Fruit fly (Drosophila melanogaster) whole organism, embryonic: ENCODE data around the gene hng2.

Experiments used
- Asciz ChIP-seq: fragments of 200-800 bp; sonication (Bioruptor generic); optimal IDR thresholded peaks from 2 replicates; lab custom pipeline; 2017; ENCODE audit warnings: missing biosample characterization, mild to moderate bottlenecking, missing genetic modification characterization, missing genetic modification reagents
- Atf6 ChIP-seq: fragments of 200-800 bp; sonication (Bioruptor generic); IDR thresholded peaks from 2 replicates; pipeline ENCODE4 v1.3.6; 2022; ENCODE audit warnings: missing biosample characterization, missing genetic modification characterization
- Awh ChIP-seq: fragments of 200-800 bp; sonication (Bioruptor generic); IDR thresholded peaks from 2 replicates; pipeline ENCODE4, ENCODE4 v1.3.6; 2022; ENCODE audit warnings: missing biosample characterization, missing genetic modification characterization
- B-H1 ChIP-seq: fragments of 200-800 bp; sonication (Bioruptor generic); IDR thresholded peaks from 3 replicates; pipeline ENCODE4 v1.3.6; 2022; ENCODE audit warnings: missing biosample characterization, missing genetic modification characterization
- B-H2 ChIP-seq: fragments of 200-800 bp; sonication (Bioruptor generic); optimal IDR thresholded peaks from 2 replicates; lab custom pipeline; 2018; ENCODE audit warnings: missing biosample characterization, mild to moderate bottlenecking, missing genetic modification characterization
- CG10543 ChIP-seq: fragments of 200-800 bp; sonication (Bioruptor generic); optimal IDR thresholded peaks from 3 replicates; lab custom pipeline; 2017; ENCODE audit warnings: missing biosample characterization, mild to moderate bottlenecking, missing genetic modification characterization, moderate library complexity
- CG11695 ChIP-seq: fragments of 200-800 bp; sonication (Bioruptor generic); IDR thresholded peaks from 3 replicates; pipeline ENCODE4 v1.3.6; 2022; ENCODE audit warnings: missing biosample characterization, missing genetic modification characterization
- CG1233 ChIP-seq: fragments of 200-800 bp; sonication (Bioruptor generic); optimal IDR thresholded peaks from 4 replicates; lab custom pipeline; 2018; ENCODE audit warnings: missing biosample characterization, mild to moderate bottlenecking, missing genetic modification characterization
- CG12769 ChIP-seq: fragments of 200-800 bp; sonication (Bioruptor generic); optimal IDR thresholded peaks from 2 replicates; lab custom pipeline; 2019; ENCODE audit warnings: missing biosample characterization, mild to moderate bottlenecking, missing genetic modification characterization, moderate library complexity
- CG13775 ChIP-seq: fragments of 200-800 bp; sonication (Bioruptor generic); optimal IDR thresholded peaks from 3 replicates; lab custom pipeline; 2017; ENCODE audit warnings: missing biosample characterization, mild to moderate bottlenecking, missing genetic modification characterization
- CG13894 ChIP-seq: fragments of 200-800 bp; sonication (Bioruptor generic); optimal IDR thresholded peaks from 3 replicates; lab custom pipeline; 2018; ENCODE audit warnings: missing biosample characterization, mild to moderate bottlenecking, missing genetic modification characterization, moderate library complexity
- CG1792 ChIP-seq: fragments of 200-800 bp; sonication (Bioruptor generic); optimal IDR thresholded peaks from 2 replicates; lab custom pipeline; 2016; ENCODE audit warnings: missing biosample characterization, missing genetic modification characterization
- CG2199 ChIP-seq: fragments of 200-800 bp; sonication (Bioruptor generic); IDR thresholded peaks from 3 replicates; pipeline ENCODE4 v1.3.6; 2022; ENCODE audit warnings: missing biosample characterization, missing genetic modification characterization
- CG2678 ChIP-seq: fragments of 200-800 bp; sonication (Bioruptor generic); optimal IDR thresholded peaks from 3 replicates; lab custom pipeline; 2019; ENCODE audit warnings: missing biosample characterization, mild to moderate bottlenecking, missing genetic modification characterization, moderate library complexity
- CG34376 ChIP-seq: fragments of 200-800 bp; sonication (Bioruptor generic); optimal IDR thresholded peaks from 2 replicates; lab custom pipeline; 2018; ENCODE audit warnings: missing biosample characterization, mild to moderate bottlenecking, missing genetic modification characterization
- CG4360 ChIP-seq: fragments of 200-800 bp; sonication (Bioruptor generic); IDR thresholded peaks from 2 replicates; pipeline ENCODE4 v1.3.6; 2022; ENCODE audit warnings: missing biosample characterization, missing genetic modification characterization
- CG4424 ChIP-seq: fragments of 200-800 bp; sonication (Bioruptor generic); optimal IDR thresholded peaks from 3 replicates; lab custom pipeline; 2016; ENCODE audit warnings: missing biosample characterization, missing genetic modification characterization
- CG6689 ChIP-seq: fragments of 200-800 bp; sonication (Bioruptor generic); IDR thresholded peaks from 2 replicates; pipeline ENCODE4 v1.3.6; 2022; ENCODE audit warnings: missing biosample characterization, missing genetic modification characterization
- Dbx ChIP-seq: fragments of 200-800 bp; sonication (Bioruptor generic); IDR thresholded peaks from 3 replicates; pipeline ENCODE4 v1.3.6; 2022; ENCODE audit warnings: missing biosample characterization, missing genetic modification characterization
- Fer2 ChIP-seq: fragments of 200-800 bp; sonication (Bioruptor generic); optimal IDR thresholded peaks from 2 replicates; lab custom pipeline; 2018; ENCODE audit warnings: missing biosample characterization, mild to moderate bottlenecking, missing genetic modification characterization, moderate library complexity
- Lhr ChIP-seq: fragments of 200-800 bp; sonication (Bioruptor generic); optimal IDR thresholded peaks from 3 replicates; lab custom pipeline; 2017; ENCODE audit warnings: mild to moderate bottlenecking, missing biosample characterization, missing genetic modification reagents, missing genetic modification characterization
- MTF-1 ChIP-seq: fragments of 200-800 bp; sonication (Bioruptor generic); optimal IDR thresholded peaks from 2 replicates; lab custom pipeline; 2018; ENCODE audit warnings: missing biosample characterization, mild to moderate bottlenecking, missing genetic modification characterization, borderline replicate concordance
- Max ChIP-seq: fragments of 200-800 bp; sonication (Bioruptor generic); optimal IDR thresholded peaks from 2 replicates; lab custom pipeline; 2016; ENCODE audit warnings: missing biosample characterization, mild to moderate bottlenecking, missing genetic modification characterization
- Med ChIP-seq: fragments of 200-800 bp; sonication (Bioruptor generic); peaks from one replicate; lab custom pipeline; 2016; ENCODE audit warnings: missing biosample characterization, missing genetic modification characterization, mild to moderate bottlenecking, inconsistent platforms, moderate library complexity
- NC2α ChIP-seq: fragments of 200-800 bp; sonication (Bioruptor generic); optimal IDR thresholded peaks from 2 replicates; lab custom pipeline; 2016; ENCODE audit warnings: missing biosample characterization, missing genetic modification characterization
- Rfx ChIP-seq: fragments of 200-800 bp; sonication (Bioruptor generic); IDR thresholded peaks from 2 replicates; pipeline ENCODE4 v1.3.6; 2022; ENCODE audit warnings: missing biosample characterization, missing genetic modification characterization
- Side ChIP-seq: fragments of 200-800 bp; sonication (Bioruptor generic); optimal IDR thresholded peaks from 2 replicates; lab custom pipeline; 2016; ENCODE audit warnings: missing biosample characterization, missing genetic modification characterization
- Sry-β ChIP-seq: fragments of 200-800 bp; sonication (Bioruptor generic); optimal IDR thresholded peaks from 2 replicates; lab custom pipeline; 2018; ENCODE audit warnings: missing biosample characterization, mild to moderate bottlenecking, missing genetic modification characterization, moderate library complexity
- Stat92E ChIP-seq, 3 experiments: fragments of >200 bp in 2 of 3; fragments of 200-800 bp in 1 of 3; sonication (Bioruptor generic) in 1 of 3; optimal IDR thresholded peaks; 2 replicates each; lab custom pipeline; 2017 to 2019; ENCODE audit warnings: missing biosample characterization in 3 of 3, missing genetic modification characterization in 3 of 3, mild to moderate bottlenecking in 1 of 3, moderate library complexity in 1 of 3
- Xrp1 ChIP-seq: fragments of 200-800 bp; sonication (Bioruptor generic); IDR thresholded peaks from 2 replicates; pipeline ENCODE4 v1.3.6; 2022; ENCODE audit warnings: missing biosample characterization, missing genetic modification characterization
- chm ChIP-seq: fragments of 200-800 bp; sonication (Bioruptor generic); IDR thresholded peaks from 2 replicates; pipeline ENCODE4 v1.3.6; 2022; ENCODE audit warnings: missing biosample characterization, missing genetic modification characterization
- dimm ChIP-seq: fragments of 200-800 bp; sonication (Bioruptor generic); IDR thresholded peaks from 2 replicates; pipeline ENCODE4 v1.3.6; 2022; ENCODE audit warnings: missing biosample characterization, missing genetic modification characterization
- ftz-f1 ChIP-seq: fragments of 200-800 bp; sonication (Bioruptor generic); optimal IDR thresholded peaks from 2 replicates; lab custom pipeline; 2016; ENCODE audit warnings: missing biosample characterization, missing genetic modification characterization
- hkb ChIP-seq, 2 experiments: fragments of 200-800 bp in 1 of 2; fragments of >200 bp in 1 of 2; sonication (Bioruptor generic) in 1 of 2; IDR thresholded peaks in 1 of 2; optimal IDR thresholded peaks in 1 of 2; 2 replicates each; pipeline versions ENCODE4 v1.3.6 to Lab custom; 2017 to 2022; ENCODE audit warnings: missing biosample characterization in 1 of 2, missing genetic modification characterization in 1 of 2
- jing ChIP-seq: fragments of 200-800 bp; sonication (Bioruptor generic); optimal IDR thresholded peaks from 2 replicates; lab custom pipeline; 2018; ENCODE audit warnings: missing biosample characterization, mild to moderate bottlenecking, missing genetic modification characterization
- pros ChIP-seq: fragments of 200-800 bp; sonication (Bioruptor generic); optimal IDR thresholded peaks from 3 replicates; lab custom pipeline; 2019; ENCODE audit warnings: missing biosample characterization, mild to moderate bottlenecking, missing genetic modification characterization, moderate library complexity
- salm ChIP-seq: fragments of 200-800 bp; sonication (Bioruptor generic); optimal IDR thresholded peaks from 2 replicates; lab custom pipeline; 2018; ENCODE audit warnings: missing biosample characterization, mild to moderate bottlenecking, missing genetic modification characterization
- scrt ChIP-seq: fragments of 200-800 bp; sonication (Bioruptor generic); optimal IDR thresholded peaks from 2 replicates; lab custom pipeline; 2018; ENCODE audit warnings: missing biosample characterization, mild to moderate bottlenecking, missing genetic modification characterization, moderate library complexity
- sd ChIP-seq: fragments of 200-800 bp; sonication (Bioruptor generic); optimal IDR thresholded peaks from 3 replicates; lab custom pipeline; 2018; ENCODE audit warnings: missing biosample characterization, mild to moderate bottlenecking, missing genetic modification characterization, moderate library complexity
- stwl ChIP-seq: fragments of 200-800 bp; sonication (Bioruptor generic); optimal IDR thresholded peaks from 3 replicates; lab custom pipeline; 2018; ENCODE audit warnings: missing biosample characterization, mild to moderate bottlenecking, missing genetic modification characterization, moderate library complexity
- sug ChIP-seq: fragments of 200-800 bp; optimal IDR thresholded peaks from 2 replicates; lab custom pipeline; 2019; ENCODE audit warnings: missing biosample characterization, mild to moderate bottlenecking, missing genetic modification characterization, moderate library complexity
- tap ChIP-seq: fragments of 200-800 bp; optimal IDR thresholded peaks from 3 replicates; lab custom pipeline; 2019; ENCODE audit warnings: missing biosample characterization, mild to moderate bottlenecking, missing genetic modification characterization, moderate library complexity
- ttk ChIP-seq: fragments of 200-800 bp; sonication (Bioruptor generic); IDR thresholded peaks from 2 replicates; pipeline ENCODE4 v2.1.2; 2022; ENCODE audit warnings: missing biosample characterization, missing genetic modification characterization
- twi ChIP-seq: fragments of 200-800 bp; optimal IDR thresholded peaks from 2 replicates; lab custom pipeline; 2019; ENCODE audit warnings: missing biosample characterization, mild to moderate bottlenecking, missing genetic modification characterization, moderate library complexity
- wor ChIP-seq: fragments of 200-800 bp; sonication (Bioruptor generic); IDR thresholded peaks from 2 replicates; pipeline ENCODE4 v1.3.6; 2022; ENCODE audit warnings: missing biosample characterization, missing genetic modification characterization
- zfh1 ChIP-seq: fragments of 200-800 bp; sonication (Bioruptor generic); IDR thresholded peaks from 3 replicates; pipeline ENCODE4 v1.3.6; 2022; ENCODE audit warnings: missing biosample characterization, missing genetic modification characterization
- zfh2 ChIP-seq: fragments of 200-800 bp; sonication (Bioruptor generic); optimal IDR thresholded peaks from 2 replicates; lab custom pipeline; 2016; ENCODE audit warnings: missing biosample characterization, missing genetic modification characterization

The hng2 gene

dm6 chr3R:8813164-8813629, 7.1 kb downstream of the hng2 start, which contains the start of gene CG9837 (continued):
- peak; percentile 8 for TF ChIP-seq Side
- TF ChIP-seq CG2678: peak; percentile 55
- peak; percentile 15 for TF ChIP-seq twi (tag; lab: Kevin White, UChicago)
- no peak for TF ChIP-seq wor (GFP tag; lab: Robert Waterston, UW)
- no peak for TF ChIP-seq pros (GFP tag; lab: Kevin White, UChicago)
- no peak for TF ChIP-seq Asciz (GFP tag; lab: Kevin White, UChicago)
- TF ChIP-seq Med (GFP tag; lab: Kevin White, UChicago): peak; percentile 34
- TF ChIP-seq scrt: no peak
- no peak for TF ChIP-seq CG1792
- peak; percentile 8 for TF ChIP-seq CG10543
- no peak for TF ChIP-seq Max
- TF ChIP-seq dimm (GFP tag; lab: Robert Waterston, UW): no peak
- peak; percentile 46 for TF ChIP-seq CG13894 (tag; lab: Kevin White, UChicago)
- TF ChIP-seq Fer2 (tag; lab: Kevin White, UChicago): peak; percentile 18
- no peak for TF ChIP-seq stwl (tag; lab: Kevin White, UChicago)
- TF ChIP-seq ttk (GFP tag; lab: Robert Waterston, UW): no peak
- no peak for TF ChIP-seq chm (GFP tag; lab: Robert Waterston, UW)
- 0 out of 3 replicates have a peak, but pooled peaks have one; percentile 3 for TF ChIP-seq B-H1 (GFP tag; lab: Robert Waterston, UW)

dm6 chr3R:8814029-8814647, 8.0 kb downstream of the hng2 start:
- TF ChIP-seq Sry-β (GFP tag; lab: Kevin White, UChicago) (no peak), CG11695 (GFP tag; lab: Robert Waterston, UW) (no peak), CG13775 (no peak), NC2α (GFP tag; lab: Kevin White, UChicago) (no peak), CG6689 (no peak), CG2199 (peak; percentile 67; the same call in 1 of the 3 replicates), CG4424 (GFP tag; lab: Kevin White, UChicago) (no peak), Lhr (GFP tag; lab: Kevin White, UChicago) (no peak), jing (no peak), Dbx (GFP tag; lab: Robert Waterston, UW) (0 out of 3 replicates have a peak, but pooled peaks have one; percentile 46), B-H2 (peak; percentile 51), CG12769 (peak; percentile 64), salm (no peak), sug (tag; lab: Kevin White, UChicago) (peak; percentile 92), Xrp1 (GFP tag; lab: Robert Waterston, UW) (0 out of 2 replicates have a peak, but pooled peaks have one; percentile 5), CG4360 (GFP tag; lab: Robert Waterston, UW) (0 out of 2 replicates have a peak, but pooled peaks have one; percentile 24), Rfx (GFP tag; lab: Robert Waterston, UW) (peak; percentile 7; the same call in 1 of the 2 replicates), zfh2 (no peak), ftz-f1 (GFP tag; lab: Kevin White, UChicago) (no peak), Stat92E (GFP tag; optimal IDR thresholded peaks at IDR 0.05; lab: Kevin White, UChicago) (peak in 1 of 3 experiments; percentile 32), hkb (optimal IDR thresholded peaks at IDR 0.05; lab: Kevin White, UChicago) (no peak), hkb (GFP tag; IDR thresholded peaks at IDR 0.05; lab: Robert Waterston, UW) (peak; percentile 49; the same call in 1 of the 2 replicates), Atf6 (GFP tag; lab: Robert Waterston, UW) (peak; percentile 49), chm (GFP tag; lab: Robert Waterston, UW) (0 out of 2 replicates have a peak, but pooled peaks have one; percentile 46), twi (tag; lab: Kevin White, UChicago) (peak; percentile 82), wor (GFP tag; lab: Robert Waterston, UW) (no peak), Fer2 (tag; lab: Kevin White, UChicago) (no peak), sd (tag; lab: Kevin White, UChicago) (peak; percentile 99), CG1233 (peak; percentile 18), CG34376 (GFP tag; lab: Kevin White, UChicago) (peak; percentile 72), MTF-1 (GFP tag; lab: Kevin White, UChicago) (no peak), pros (GFP tag; lab: Kevin White, UChicago) (no peak), tap (tag; lab: Kevin White, UChicago) (no peak), zfh1 (0 out of 3 replicates have a peak, but pooled peaks have one; percentile 23), Awh (GFP tag; lab: Robert Waterston, UW) (no peak)
